Fruit fly (Drosophila melanogaster): ENCODE measurements around the gene htl.

The htl gene

dm6 chr3R:18018828-18019461, 33.8 kb downstream of the htl start, which contains the start of gene DNaseII (continued):
- TF ChIP-seq vri (GFP tag; optimal IDR thresholded peaks at IDR 0.05) (peak; percentile 67), Met (GFP tag; optimal IDR thresholded peaks at IDR 0.05) (peak; percentile 67), Sox102F (GFP tag; optimal IDR thresholded peaks at IDR 0.05) (peak; percentile 81), CG8319 (GFP tag; optimal IDR thresholded peaks at IDR 0.05) (peak; percentile 38), CG16779 (tag; optimal IDR thresholded peaks at IDR 0.05) (peak; percentile 45), Eip93F (GFP tag; optimal IDR thresholded peaks at IDR 0.05) (no peak), lz (GFP tag; optimal IDR thresholded peaks at IDR 0.05) (peak; percentile 62), fkh (GFP tag; optimal IDR thresholded peaks at IDR 0.05) (no peak), salr (GFP tag; optimal IDR thresholded peaks at IDR 0.05) (peak in 1 of 2 experiments; percentile 29), Hr4 (GFP tag; optimal IDR thresholded peaks at IDR 0.05) (peak; percentile 75), CG7368 (GFP tag; optimal IDR thresholded peaks at IDR 0.05) (peak; percentile 78), CG3919 (GFP tag; optimal IDR thresholded peaks at IDR 0.05) (peak; percentile 71), CG10669 (GFP tag; optimal IDR thresholded peaks at IDR 0.05) (peak; percentile 76), Hr38 (GFP tag; optimal IDR thresholded peaks at IDR 0.05) (no peak), CG11902 (GFP tag; optimal IDR thresholded peaks at IDR 0.05) (no peak), CG9139 (GFP tag; optimal IDR thresholded peaks at IDR 0.05) (peak; percentile 14), pdm3 (GFP tag; optimal IDR thresholded peaks at IDR 0.05) (peak; percentile 70), Sox15 (GFP tag; optimal IDR thresholded peaks at IDR 0.05) (peak; percentile 18), OdsH (GFP tag; optimal IDR thresholded peaks at IDR 0.05) (peak; percentile 76), CG8632 (GFP tag; optimal IDR thresholded peaks at IDR 0.05) (peak; percentile 57), spab (GFP tag; optimal IDR thresholded peaks at IDR 0.05) (peak; percentile 53), ss (GFP tag; optimal IDR thresholded peaks at IDR 0.05) (peak; percentile 17 to 55), Sox14 (GFP tag; optimal IDR thresholded peaks at IDR 0.05) (peak; percentile 67), topi (GFP tag; optimal IDR thresholded peaks at IDR 0.05) (peak; percentile 64), CG11762 (GFP tag; optimal IDR thresholded peaks at IDR 0.05; ENCODE audit: insufficient read depth) (peak; percentile 40)

dm6 chr3R:18015705-18016397, 36.9 kb downstream of the htl start:
- no peak for TF ChIP-seq CG9139 (GFP tag; optimal IDR thresholded peaks at IDR 0.05)
- no peak for TF ChIP-seq topi (GFP tag; optimal IDR thresholded peaks at IDR 0.05)
- no peak for TF ChIP-seq CG10669 (GFP tag; optimal IDR thresholded peaks at IDR 0.05)
- TF ChIP-seq ss (GFP tag; optimal IDR thresholded peaks at IDR 0.05), result no peak
- no peak for TF ChIP-seq pdm3 (GFP tag; optimal IDR thresholded peaks at IDR 0.05)
- no peak for TF ChIP-seq fd59A (GFP tag; optimal IDR thresholded peaks at IDR 0.05)
- TF ChIP-seq esn (GFP tag; optimal IDR thresholded peaks at IDR 0.05), result no peak
- no peak for TF ChIP-seq Lpt (GFP tag; optimal IDR thresholded peaks at IDR 0.05)
- TF ChIP-seq fkh (GFP tag; optimal IDR thresholded peaks at IDR 0.05), result no peak
- TF ChIP-seq net (GFP tag; optimal IDR thresholded peaks at IDR 0.05), result no peak

dm6 chr3R:18013149-18013548, 39.6 kb downstream of the htl start:
- TF ChIP-seq acj6 (GFP tag; optimal IDR thresholded peaks at IDR 0.05) (no peak), fkh (GFP tag; optimal IDR thresholded peaks at IDR 0.05) (no peak), CG8632 (GFP tag; optimal IDR thresholded peaks at IDR 0.05) (no peak), Gug (GFP tag; IDR thresholded peaks at IDR 0.05) (no peak), achi (GFP tag; optimal IDR thresholded peaks at IDR 0.05) (no peak), CG8119 (GFP tag; IDR thresholded peaks at IDR 0.05) (no peak), CG10669 (GFP tag; optimal IDR thresholded peaks at IDR 0.05) (no peak), Ets96B (tag; optimal IDR thresholded peaks at IDR 0.05) (no peak)

- no peak for TF ChIP-seq fd85E (GFP tag; optimal IDR thresholded peaks at IDR 0.05)
- no peak for TF ChIP-seq Smox (GFP tag; optimal IDR thresholded peaks at IDR 0.05)
- TF ChIP-seq ss (GFP tag; optimal IDR thresholded peaks at IDR 0.05), result no peak
- no peak for TF ChIP-seq Hr4 (GFP tag; optimal IDR thresholded peaks at IDR 0.05)
- TF ChIP-seq Blimp-1 (GFP tag; optimal IDR thresholded peaks at IDR 0.05), result no peak
- no peak for TF ChIP-seq CG3919 (GFP tag; optimal IDR thresholded peaks at IDR 0.05)
- TF ChIP-seq CG8119 (GFP tag; IDR thresholded peaks at IDR 0.05), result no peak
- no peak for TF ChIP-seq esn (GFP tag; optimal IDR thresholded peaks at IDR 0.05)
- TF ChIP-seq dac (GFP tag; optimal IDR thresholded peaks at IDR 0.05), result no peak
- TF ChIP-seq CG1621 (tag; optimal IDR thresholded peaks at IDR 0.05), result no peak
- TF ChIP-seq CG10669 (GFP tag; optimal IDR thresholded peaks at IDR 0.05), result no peak
- TF ChIP-seq pdm3 (GFP tag; optimal IDR thresholded peaks at IDR 0.05), result no peak
- no peak for TF ChIP-seq CG6854 (GFP tag; optimal IDR thresholded peaks at IDR 0.05)
- TF ChIP-seq CG15336 (GFP tag; IDR thresholded peaks at IDR 0.05), result no peak
- no peak for TF ChIP-seq Ets96B (tag; optimal IDR thresholded peaks at IDR 0.05)
- no peak for TF ChIP-seq CG6792 (GFP tag; optimal IDR thresholded peaks at IDR 0.05)
- no peak for TF ChIP-seq net (GFP tag; optimal IDR thresholded peaks at IDR 0.05)
- TF ChIP-seq cyc (GFP tag; optimal IDR thresholded peaks at IDR 0.05), result no peak
These were observed 46.3 kb downstream of the htl start for dm6 chr3R:18006483-18006882.

All from whole organism, prepupa.